Worm (Caenorhabditis elegans): ENCODE data around the gene T07C4.3.
"Not testable (repeated sequence)": the region's sequence is repeated elsewhere in the genome, so short reads cannot be mapped to it uniquely, and the experiment has no call there.

ce11 chrIII:10316653-10317052 is 35.3 kb upstream of the T07C4.3 start:
- not testable (repeated sequence) for TF ChIP-seq unc-62 (GFP tag; optimal IDR thresholded peaks at IDR 0.05); lsy-2 (tag; optimal IDR thresholded peaks at IDR 0.05); ceh-82 (tag; optimal IDR thresholded peaks at IDR 0.05); ztf-4 (tag; optimal IDR thresholded peaks at IDR 0.05); F16B12.6 (tag; optimal IDR thresholded peaks at IDR 0.05); tbx-2 (tag; optimal IDR thresholded peaks at IDR 0.05); elt-3 (tag; optimal IDR thresholded peaks at IDR 0.05)
